Fruit fly (Drosophila melanogaster) whole organism, embryonic: Measurements from ENCODE around the gene CG3634.

Experiments
- Atf6 ChIP-seq: fragments of 200-800 bp; sonication (Bioruptor generic); IDR thresholded peaks from 2 replicates; pipeline ENCODE4 v1.3.6; 2022; ENCODE audit warnings: missing biosample characterization, missing genetic modification characterization
- CG10209 ChIP-seq: fragments of 200-800 bp; sonication (Bioruptor generic); optimal IDR thresholded peaks from 3 replicates; lab custom pipeline; 2017; ENCODE audit warnings: missing biosample characterization, mild to moderate bottlenecking, missing genetic modification characterization, missing genetic modification reagents
- CG12769 ChIP-seq: fragments of 200-800 bp; sonication (Bioruptor generic); optimal IDR thresholded peaks from 2 replicates; lab custom pipeline; 2019; ENCODE audit warnings: missing biosample characterization, mild to moderate bottlenecking, missing genetic modification characterization, moderate library complexity
- CG14050 ChIP-seq: fragments of 200-800 bp; sonication (Bioruptor generic); IDR thresholded peaks from 3 replicates; pipeline ENCODE4 v1.3.6; 2022; ENCODE audit warnings: missing biosample characterization, missing genetic modification characterization
- CG14710 ChIP-seq: fragments of 200-800 bp; sonication (Bioruptor generic); optimal IDR thresholded peaks from 3 replicates; lab custom pipeline; 2019; ENCODE audit warnings: missing biosample characterization, mild to moderate bottlenecking, missing genetic modification characterization, moderate library complexity
- CG14965 ChIP-seq: fragments of 200-800 bp; sonication (Bioruptor generic); optimal IDR thresholded peaks from 2 replicates; lab custom pipeline; 2016; ENCODE audit warnings: missing biosample characterization, missing genetic modification characterization, borderline replicate concordance
- CG17612 ChIP-seq: fragments of 200-800 bp; sonication (Bioruptor generic); IDR thresholded peaks from 2 replicates; pipeline ENCODE4 v1.3.6; 2022; ENCODE audit warnings: missing biosample characterization, missing genetic modification characterization
- CG17829 ChIP-seq: fragments of 200-800 bp; optimal IDR thresholded peaks from 2 replicates; lab custom pipeline; 2019; ENCODE audit warnings: missing biosample characterization, mild to moderate bottlenecking, missing genetic modification characterization, moderate library complexity
- CG17912 ChIP-seq: fragments of 200-800 bp; sonication (Bioruptor generic); optimal IDR thresholded peaks from 2 replicates; lab custom pipeline; 2018; ENCODE audit warnings: missing biosample characterization, mild to moderate bottlenecking, missing genetic modification characterization
- CG18262 ChIP-seq: fragments of 200-800 bp; optimal IDR thresholded peaks from 3 replicates; lab custom pipeline; 2019; ENCODE audit warnings: missing biosample characterization, mild to moderate bottlenecking, missing genetic modification characterization, moderate library complexity
- CG30431 ChIP-seq: fragments of 200-800 bp; sonication (Bioruptor generic); optimal IDR thresholded peaks from 2 replicates; lab custom pipeline; 2017; ENCODE audit warnings: missing biosample characterization, missing genetic modification characterization
- CG42726 ChIP-seq: fragments of 200-800 bp; sonication (Bioruptor generic); IDR thresholded peaks from 2 replicates; pipeline ENCODE4 v1.3.6; 2022; ENCODE audit warnings: missing biosample characterization, missing genetic modification characterization; ENCODE audit not compliant: partially characterized antibody
- CG4730 ChIP-seq: fragments of 200-800 bp; sonication (Bioruptor generic); IDR thresholded peaks from 2 replicates; pipeline ENCODE4 v1.3.6; 2022; ENCODE audit warnings: missing biosample characterization, missing genetic modification characterization
- CG5953 ChIP-seq: fragments of 200-800 bp; sonication (Bioruptor generic); IDR thresholded peaks from 2 replicates; pipeline ENCODE4 v1.3.6; 2022; ENCODE audit warnings: missing biosample characterization, missing genetic modification characterization
- CG6175 ChIP-seq: fragments of 200-800 bp; sonication (Bioruptor generic); IDR thresholded peaks from 3 replicates; pipeline ENCODE4 v1.3.6; 2022; ENCODE audit warnings: missing biosample characterization, missing genetic modification characterization
- CG6654 ChIP-seq: fragments of 200-800 bp; sonication (Bioruptor generic); optimal IDR thresholded peaks from 2 replicates; lab custom pipeline; 2017; ENCODE audit warnings: missing biosample characterization, mild to moderate bottlenecking, missing genetic modification characterization
- CG8089 ChIP-seq: fragments of 200-800 bp; sonication (Bioruptor generic); optimal IDR thresholded peaks from 3 replicates; lab custom pipeline; 2016; ENCODE audit warnings: missing biosample characterization, missing genetic modification characterization
- CG8290 ChIP-seq, 3 experiments: fragments of 200-800 bp; sonication (Bioruptor generic); optimal IDR thresholded peaks; 2 replicates each; lab custom pipeline; 2016 to 2019; ENCODE audit warnings: missing biosample characterization in 3 of 3, missing genetic modification characterization in 3 of 3, mild to moderate bottlenecking in 2 of 3, moderate library complexity in 1 of 3
- CHES-1-like ChIP-seq: fragments of 200-800 bp; sonication (Bioruptor generic); optimal IDR thresholded peaks from 2 replicates; lab custom pipeline; 2016; ENCODE audit warnings: missing biosample characterization, missing genetic modification characterization
- Dbx ChIP-seq: fragments of 200-800 bp; sonication (Bioruptor generic); IDR thresholded peaks from 3 replicates; pipeline ENCODE4 v1.3.6; 2022; ENCODE audit warnings: missing biosample characterization, missing genetic modification characterization
- Dll ChIP-seq: fragments of 200-800 bp; sonication (Bioruptor generic); IDR thresholded peaks from 4 replicates; pipeline ENCODE4 v1.3.6; 2022; ENCODE audit warnings: missing biosample characterization, missing genetic modification characterization; ENCODE audit not compliant: partially characterized antibody
- Dp ChIP-seq: fragments of 200-800 bp; sonication (Bioruptor generic); optimal IDR thresholded peaks from 2 replicates; lab custom pipeline; 2018; ENCODE audit warnings: missing biosample characterization, mild to moderate bottlenecking, missing genetic modification characterization, moderate library complexity
- E2f2 ChIP-seq: fragments of 200-800 bp; sonication (Bioruptor generic); IDR thresholded peaks from 2 replicates; pipeline ENCODE4 v1.3.6; 2022; ENCODE audit warnings: missing biosample characterization, missing genetic modification characterization
- Eip74EF ChIP-seq, 2 experiments: fragments of 200-800 bp in 1 of 2; fragments of >200 bp in 1 of 2; sonication (Bioruptor generic) in 1 of 2; optimal IDR thresholded peaks; 2 replicates each; lab custom pipeline; 2017 to 2019; ENCODE audit warnings: missing biosample characterization in 2 of 2, missing genetic modification characterization in 2 of 2, mild to moderate bottlenecking in 1 of 2, moderate library complexity in 1 of 2
- Ets65A ChIP-seq: fragments of 200-800 bp; sonication (Bioruptor generic); peaks from one replicate; lab custom pipeline; 2016; ENCODE audit warnings: missing biosample characterization, missing genetic modification characterization
- HLH54F ChIP-seq: fragments of 200-800 bp; sonication (Bioruptor generic); optimal IDR thresholded peaks from 3 replicates; lab custom pipeline; 2016; ENCODE audit warnings: missing biosample characterization, missing genetic modification characterization
- Lim3 ChIP-seq: fragments of 200-800 bp; sonication (Bioruptor generic); IDR thresholded peaks from 2 replicates; pipeline ENCODE4 v1.3.6; 2022; ENCODE audit warnings: missing biosample characterization, missing genetic modification characterization
- MBD-R2 ChIP-seq: fragments of 200-800 bp; sonication (Bioruptor generic); IDR thresholded peaks from 2 replicates; pipeline ENCODE4 v1.3.6; 2022; ENCODE audit warnings: missing biosample characterization, missing genetic modification characterization
- NC2β ChIP-seq: fragments of 200-800 bp; sonication (Bioruptor generic); optimal IDR thresholded peaks from 2 replicates; lab custom pipeline; 2016; ENCODE audit warnings: missing biosample characterization, missing genetic modification characterization
- NK7.1 ChIP-seq: fragments of 200-800 bp; sonication (Bioruptor generic); optimal IDR thresholded peaks from 3 replicates; lab custom pipeline; 2016; ENCODE audit warnings: missing biosample characterization, missing genetic modification characterization
- Spps ChIP-seq: fragments of 200-800 bp; sonication (Bioruptor generic); optimal IDR thresholded peaks from 2 replicates; lab custom pipeline; 2018; ENCODE audit warnings: missing biosample characterization, mild to moderate bottlenecking, missing genetic modification characterization
- ac ChIP-seq: fragments of 200-800 bp; sonication (Bioruptor generic); optimal IDR thresholded peaks from 3 replicates; lab custom pipeline; 2017; ENCODE audit warnings: missing biosample characterization, mild to moderate bottlenecking, missing genetic modification characterization
- bcd ChIP-seq: fragments of 200-800 bp; sonication (Bioruptor generic); optimal IDR thresholded peaks from 2 replicates; lab custom pipeline; 2017; ENCODE audit warnings: missing biosample characterization, mild to moderate bottlenecking, missing genetic modification characterization
- cwo ChIP-seq: fragments of 200-800 bp; sonication (Bioruptor generic); optimal IDR thresholded peaks from 3 replicates; lab custom pipeline; 2017; ENCODE audit warnings: missing biosample characterization, missing genetic modification characterization, mild to moderate bottlenecking, moderate library complexity, missing genetic modification reagents
- disco-r ChIP-seq: fragments of 200-800 bp; sonication (Bioruptor generic); optimal IDR thresholded peaks from 2 replicates; lab custom pipeline; 2016; ENCODE audit warnings: missing biosample characterization, missing genetic modification characterization
- dmrt11E ChIP-seq: fragments of 200-800 bp; sonication (Bioruptor generic); optimal IDR thresholded peaks from 3 replicates; lab custom pipeline; 2018; ENCODE audit warnings: missing biosample characterization, mild to moderate bottlenecking, missing genetic modification characterization, moderate library complexity
- gro ChIP-seq: fragments of 200-800 bp; sonication (Bioruptor generic); optimal IDR thresholded peaks from 2 replicates; lab custom pipeline; 2016; ENCODE audit warnings: missing biosample characterization, missing genetic modification characterization
- h ChIP-seq: fragments of >200 bp; optimal IDR thresholded peaks from 2 replicates; lab custom pipeline; 2017
- hkb ChIP-seq, 2 experiments: fragments of 200-800 bp in 1 of 2; fragments of >200 bp in 1 of 2; sonication (Bioruptor generic) in 1 of 2; IDR thresholded peaks in 1 of 2; optimal IDR thresholded peaks in 1 of 2; 2 replicates each; pipeline versions ENCODE4 v1.3.6 to Lab custom; 2017 to 2022; ENCODE audit warnings: missing biosample characterization in 1 of 2, missing genetic modification characterization in 1 of 2
- jigr1 ChIP-seq: fragments of 200-800 bp; sonication (Bioruptor generic); IDR thresholded peaks from 3 replicates; pipeline ENCODE4 v1.3.6; 2022; ENCODE audit warnings: missing biosample characterization, missing genetic modification characterization
- ken ChIP-seq: fragments of 200-800 bp; sonication (Bioruptor generic); IDR thresholded peaks from 3 replicates; pipeline ENCODE4 v1.3.6; 2022; ENCODE audit warnings: missing biosample characterization, missing genetic modification characterization
- klu ChIP-seq: fragments of 200-800 bp; sonication (Bioruptor generic); IDR thresholded peaks from 2 replicates; pipeline ENCODE4 v1.3.6; 2022; ENCODE audit warnings: missing biosample characterization, missing genetic modification characterization
- nerfin-1 ChIP-seq: fragments of 200-800 bp; sonication (Bioruptor generic); optimal IDR thresholded peaks from 3 replicates; lab custom pipeline; 2019; ENCODE audit warnings: missing biosample characterization, mild to moderate bottlenecking, missing genetic modification characterization, moderate library complexity
- pzg ChIP-seq: fragments of 200-800 bp; sonication (Bioruptor generic); optimal IDR thresholded peaks from 3 replicates; lab custom pipeline; 2018; ENCODE audit warnings: missing biosample characterization, mild to moderate bottlenecking, missing genetic modification characterization, moderate library complexity
- ro ChIP-seq: fragments of 200-800 bp; sonication (Bioruptor generic); IDR thresholded peaks from 2 replicates; pipeline ENCODE4 v1.3.6; 2022; ENCODE audit warnings: missing biosample characterization, missing genetic modification characterization
- sens ChIP-seq: fragments of 200-800 bp; sonication (Bioruptor generic); peaks from one replicate; lab custom pipeline; 2016; ENCODE audit warnings: missing biosample characterization, missing genetic modification characterization
- sens-2 ChIP-seq: fragments of 200-800 bp; sonication (Bioruptor generic); IDR thresholded peaks from 2 replicates; pipeline ENCODE4 v1.3.6; 2022; ENCODE audit warnings: missing biosample characterization, missing genetic modification characterization
- stc ChIP-seq: fragments of 200-800 bp; sonication (Bioruptor generic); IDR thresholded peaks from 2 replicates; pipeline ENCODE4 v1.3.6; 2022; ENCODE audit warnings: missing biosample characterization, missing genetic modification characterization
- tll ChIP-seq, 2 experiments: fragments of 200-800 bp in 1 of 2; fragments of >200 bp in 1 of 2; sonication (Bioruptor generic) in 1 of 2; optimal IDR thresholded peaks; 2 replicates each; lab custom pipeline; 2017 to 2019; ENCODE audit warnings: missing biosample characterization in 2 of 2, missing genetic modification characterization in 2 of 2, mild to moderate bottlenecking in 1 of 2, moderate library complexity in 1 of 2
- vfl ChIP-seq: fragments of 200-800 bp; sonication (Bioruptor generic); optimal IDR thresholded peaks from 2 replicates; lab custom pipeline; 2016; ENCODE audit warnings: missing biosample characterization, missing genetic modification characterization

Gene CG3634

dm6 chr3L:20798325-20798846 lies 10.7 kb downstream of the CG3634 start, which contains the start of the genes CG3698 and tzn (continued):
- TF ChIP-seq NC2β (GFP tag; lab: Kevin White, UChicago) (peak; percentile 84), CG12769 (tag; lab: Kevin White, UChicago) (no peak), Spps (peak; percentile 79), CG17912 (GFP tag; lab: Kevin White, UChicago) (peak; percentile 98), CG42726 (GFP tag; lab: Robert Waterston, UW) (0 out of 2 replicates have a peak, but pooled peaks have one; percentile 7), klu (GFP tag; lab: Robert Waterston, UW) (peak; percentile 80), CG14710 (peak; percentile 93), CG17829 (tag; lab: Kevin White, UChicago) (peak; percentile 89), HLH54F (peak; percentile 81), Dbx (GFP tag; lab: Robert Waterston, UW) (peak; percentile 93), CG8290 (GFP tag; optimal IDR thresholded peaks at IDR 0.05; lab: Kevin White, UChicago) (peak; percentile 95), CG8290 (tag; optimal IDR thresholded peaks at IDR 0.05; lab: Kevin White, UChicago) (peak in 1 of 2 experiments; percentile 91), CG8089 (GFP tag; lab: Kevin White, UChicago) (peak; percentile 86), MBD-R2 (GFP tag; lab: Robert Waterston, UW) (peak; percentile 96), E2f2 (peak; percentile 74), jigr1 (GFP tag; lab: Robert Waterston, UW) (0 out of 3 replicates have a peak, but pooled peaks have one; percentile 35), vfl (peak; percentile 67), dmrt11E (tag; lab: Kevin White, UChicago) (peak; percentile 89), gro (peak; percentile 82), tll (GFP tag; optimal IDR thresholded peaks at IDR 0.05; lab: Kevin White, UChicago) (peak in 1 of 2 experiments; percentile 61), CG17612 (GFP tag; lab: Robert Waterston, UW) (peak; percentile 78; the same call in 1 of the 2 replicates), CG30431 (GFP tag; lab: Kevin White, UChicago) (peak; percentile 96), bcd (GFP tag; lab: Kevin White, UChicago) (peak; percentile 98), Atf6 (peak; percentile 88), h (no peak), Dll (GFP tag; lab: Robert Waterston, UW) (no peak), ro (peak; percentile 75), Lim3 (GFP tag; lab: Robert Waterston, UW) (peak; percentile 74), CG4730 (peak; percentile 88), CHES-1-like (GFP tag; lab: Kevin White, UChicago) (peak; percentile 89), CG18262 (tag; lab: Kevin White, UChicago) (peak; percentile 84), CG10209 (GFP tag; lab: Kevin White, UChicago) (peak; percentile 97), Eip74EF (GFP tag; optimal IDR thresholded peaks at IDR 0.05; lab: Kevin White, UChicago) (no peak), ken (GFP tag; lab: Robert Waterston, UW) (peak; percentile 95), cwo (GFP tag; lab: Kevin White, UChicago) (no peak)

- no peak for TF ChIP-seq hkb (optimal IDR thresholded peaks at IDR 0.05; lab: Kevin White, UChicago)
- no peak for TF ChIP-seq hkb (GFP tag; IDR thresholded peaks at IDR 0.05; lab: Robert Waterston, UW)
- TF ChIP-seq nerfin-1 (tag; lab: Kevin White, UChicago) = no peak
- TF ChIP-seq Ets65A (GFP tag; lab: Kevin White, UChicago) = peak; percentile 93
- TF ChIP-seq CG10209 (GFP tag; lab: Kevin White, UChicago) = no peak
- TF ChIP-seq Dp (GFP tag; lab: Kevin White, UChicago) = no peak
- 0 out of 3 replicates have a peak, but pooled peaks have one; percentile 20 for TF ChIP-seq CG6175 (GFP tag; lab: Robert Waterston, UW)
- no peak for TF ChIP-seq CG14965 (GFP tag; lab: Kevin White, UChicago)
- TF ChIP-seq stc = no peak
- TF ChIP-seq NK7.1 (GFP tag; lab: Kevin White, UChicago) = no peak
- TF ChIP-seq CG5953 (GFP tag; lab: Robert Waterston, UW) = 0 out of 2 replicates have a peak, but pooled peaks have one; percentile 11
- no peak for TF ChIP-seq disco-r (GFP tag; lab: Kevin White, UChicago)
- TF ChIP-seq sens (GFP tag; lab: Kevin White, UChicago) = peak; percentile 11
- TF ChIP-seq CG14050 (GFP tag; lab: Robert Waterston, UW) = no peak
- TF ChIP-seq CG6654 (GFP tag; lab: Kevin White, UChicago) = no peak
- no peak for TF ChIP-seq ac (GFP tag; lab: Kevin White, UChicago)
- 0 out of 3 replicates have a peak, but pooled peaks have one; percentile 13 for TF ChIP-seq Dbx (GFP tag; lab: Robert Waterston, UW)
- TF ChIP-seq sens-2 (GFP tag; lab: Robert Waterston, UW) = no peak
- no peak for TF ChIP-seq pzg (GFP tag; lab: Kevin White, UChicago)
Observed at dm6 chr3L:20797379-20797778, 11.7 kb downstream of the CG3634 start.
